Fruit fly (Drosophila melanogaster): ENCODE results near the gene CG17159.

DNA sequence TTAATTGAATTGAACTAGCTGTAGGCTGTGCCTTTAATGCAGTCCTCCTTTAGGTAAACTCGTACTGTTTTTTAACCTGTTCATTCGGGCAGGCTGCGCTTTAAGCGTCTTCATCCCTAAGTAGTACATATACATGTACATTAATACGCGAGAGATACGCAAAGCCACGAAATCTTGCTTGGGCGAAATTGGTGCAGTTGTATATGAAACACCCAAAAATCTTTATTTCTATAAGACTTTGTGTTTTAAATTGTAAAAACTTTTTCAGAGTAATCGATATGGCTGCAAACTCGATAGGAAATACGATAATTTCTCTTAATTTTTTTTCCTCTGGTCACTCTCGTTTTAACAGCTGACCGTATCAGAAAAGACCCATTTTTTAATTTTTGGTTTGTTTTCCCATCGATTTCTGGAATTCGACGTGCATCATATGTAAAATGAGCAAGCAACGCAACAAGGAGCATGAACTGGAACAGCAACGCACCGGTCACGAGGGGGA lies 10.0 kb downstream of the CG17159 start, which contains the start of the genes CG17163 and CG17168:
- TF ChIP-seq ci (GFP tag; IDR thresholded peaks at IDR 0.05): no peak
- TF ChIP-seq GATAe (GFP tag; conservative IDR thresholded peaks at IDR 0.05): no peak
- no peak for TF ChIP-seq pan (optimal IDR thresholded peaks at IDR 0.05)
- TF ChIP-seq pan (GFP tag; optimal IDR thresholded peaks at IDR 0.05 in 1 of 2, IDR thresholded peaks at IDR 0.05 in 1 of 2): no peak
- TF ChIP-seq inv (GFP tag; IDR thresholded peaks at IDR 0.05; ENCODE audit: partially characterized antibody): no peak
- TF ChIP-seq CG9932 (GFP tag; IDR thresholded peaks at IDR 0.05): no peak
- no peak for TF ChIP-seq ATbp (GFP tag; optimal IDR thresholded peaks at IDR 0.05)
- no peak for TF ChIP-seq CG9727 (GFP tag; optimal IDR thresholded peaks at IDR 0.05)
